Worm (Caenorhabditis elegans) whole organism, L1 larva: ENCODE data around the gene C05D2.8.

Source experiments
- C16A3.4 ChIP-seq: fragments of 150-350 bp; optimal IDR thresholded peaks from 2 replicates; lab custom pipeline; 2014; ENCODE audit warnings: missing biosample characterization, missing genetic modification characterization
- alr-1 ChIP-seq: fragments of 200-800 bp; sonication (Bioruptor generic); optimal IDR thresholded peaks from 2 replicates; lab custom pipeline; 2018; ENCODE audit warnings: borderline replicate concordance, mild to moderate bottlenecking, missing genetic modification characterization, missing compliant biosample characterization
- ama-1 ChIP-seq: fragments of 150-350 bp; optimal IDR thresholded peaks from 2 replicates; lab custom pipeline; 2014
- ceh-88 ChIP-seq: fragments of 200-800 bp; sonication (Bioruptor generic); IDR thresholded peaks from 2 replicates; pipeline ENCODE4 v1.3.6; 2022; ENCODE audit warnings: missing genetic modification characterization, missing compliant biosample characterization
- fos-1 ChIP-seq: fragments of 150-350 bp; optimal IDR thresholded peaks from 2 replicates; lab custom pipeline; 2014; ENCODE audit warnings: missing biosample characterization, missing genetic modification characterization
- isw-1 ChIP-seq: fragments of 200-800 bp; sonication (Bioruptor generic); IDR thresholded peaks from 2 replicates; pipeline ENCODE4 v1.3.6; 2022; ENCODE audit warnings: missing genetic modification characterization, missing compliant biosample characterization
- nhr-237 ChIP-seq: fragments of 150-350 bp; optimal IDR thresholded peaks from 2 replicates; lab custom pipeline; 2014; ENCODE audit warnings: missing biosample characterization, missing genetic modification characterization
- pqm-1 ChIP-seq: sonication (generic microtip); optimal IDR thresholded peaks from 3 replicates; lab custom pipeline; 2017; ENCODE audit warnings: missing biosample characterization, missing genetic modification characterization

ce11 chrIII:5585711-5586110 is 24.4 kb downstream of the C05D2.8 start:
- TF ChIP-seq fos-1 (tag; lab: Kevin White, UChicago) (no peak), alr-1 (tag; lab: Kevin White, UChicago) (no peak), isw-1 (GFP tag; lab: Robert Waterston, UW) (no peak), nhr-237 (tag; lab: Kevin White, UChicago) (no peak), C16A3.4 (tag; lab: Kevin White, UChicago) (no peak), ceh-88 (GFP tag; lab: Robert Waterston, UW) (no peak), pqm-1 (no peak), ama-1 (lab: Kevin White, UChicago) (no peak)
